Fruit fly (Drosophila melanogaster) whole organism, embryonic: ENCODE data around the gene dsx.

Source experiments
- Asciz ChIP-seq: fragments of 200-800 bp; sonication (Bioruptor generic); optimal IDR thresholded peaks from 2 replicates; lab custom pipeline; 2017; ENCODE audit warnings: missing biosample characterization, mild to moderate bottlenecking, missing genetic modification characterization, missing genetic modification reagents
- CG16815 ChIP-seq: fragments of 200-800 bp; sonication (Bioruptor generic); optimal IDR thresholded peaks from 3 replicates; lab custom pipeline; 2017; ENCODE audit warnings: missing biosample characterization, mild to moderate bottlenecking, missing genetic modification characterization
- CG34224 ChIP-seq: fragments of 200-800 bp; sonication (Bioruptor generic); IDR thresholded peaks from 3 replicates; pipeline ENCODE4 v1.3.6; 2022; ENCODE audit warnings: missing biosample characterization, missing genetic modification characterization; ENCODE audit not compliant: partially characterized antibody
- CG6854 ChIP-seq: fragments of 200-800 bp; sonication (Bioruptor generic); optimal IDR thresholded peaks from 3 replicates; lab custom pipeline; 2017; ENCODE audit warnings: missing biosample characterization, mild to moderate bottlenecking, missing genetic modification characterization
- CG9876 ChIP-seq: fragments of 200-800 bp; sonication (Bioruptor generic); optimal IDR thresholded peaks from 2 replicates; lab custom pipeline; 2016; ENCODE audit warnings: missing biosample characterization, missing genetic modification characterization
- HmgZ ChIP-seq: fragments of 200-800 bp; sonication (Bioruptor generic); optimal IDR thresholded peaks from 2 replicates; lab custom pipeline; 2018; ENCODE audit warnings: missing biosample characterization, mild to moderate bottlenecking, missing genetic modification characterization
- Hr78 ChIP-seq, 2 experiments: fragments of 200-800 bp in 1 of 2; fragments of >200 bp in 1 of 2; sonication (Bioruptor generic) in 1 of 2; optimal IDR thresholded peaks; 2 replicates each; lab custom pipeline; 2017 to 2019; ENCODE audit warnings: missing biosample characterization in 2 of 2, missing genetic modification characterization in 2 of 2, mild to moderate bottlenecking in 1 of 2, moderate library complexity in 1 of 2
- al ChIP-seq: fragments of 200-800 bp; sonication (Bioruptor generic); IDR thresholded peaks from 2 replicates; pipeline ENCODE4 v1.3.6; 2022; ENCODE audit warnings: missing biosample characterization, missing genetic modification characterization
- p53 ChIP-seq: fragments of 200-800 bp; sonication (Bioruptor generic); optimal IDR thresholded peaks from 2 replicates; lab custom pipeline; 2016; ENCODE audit warnings: missing biosample characterization, missing genetic modification characterization
- peb ChIP-seq: fragments of 200-800 bp; sonication (Bioruptor generic); IDR thresholded peaks from 2 replicates; pipeline ENCODE4 v1.3.6; 2022; ENCODE audit warnings: missing biosample characterization, missing genetic modification characterization
- repo ChIP-seq: fragments of 200-800 bp; sonication (Bioruptor generic); optimal IDR thresholded peaks from 2 replicates; lab custom pipeline; 2016; ENCODE audit warnings: missing biosample characterization, missing genetic modification characterization
- yki ChIP-seq: fragments of >200 bp; optimal IDR thresholded peaks from 3 replicates; lab custom pipeline; 2018

DNA sequence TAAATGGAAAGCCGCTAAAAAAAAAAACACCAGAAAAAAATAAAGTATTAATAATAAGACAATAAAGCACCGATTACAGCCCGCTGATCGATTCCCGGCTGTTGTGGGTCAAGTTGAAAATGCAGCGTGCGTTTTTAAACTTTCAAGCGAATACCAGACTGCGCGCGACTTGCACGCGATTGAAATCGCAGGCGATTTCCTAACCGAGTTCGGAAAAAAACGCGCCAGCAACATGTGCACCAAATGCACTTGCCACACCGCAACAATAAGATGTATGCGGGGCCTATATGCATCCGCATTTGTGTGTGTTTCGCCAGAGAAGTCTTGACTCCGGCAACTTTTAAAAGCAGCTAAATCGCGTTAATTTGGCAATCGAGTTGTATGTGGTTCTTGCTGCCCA is 24.2 kb upstream of the dsx start:
- TF ChIP-seq peb (GFP tag; lab: Robert Waterston, UW) (no peak), CG34224 (GFP tag; lab: Robert Waterston, UW) (no peak), repo (GFP tag; lab: Kevin White, UChicago) (no peak), CG6854 (GFP tag; lab: Kevin White, UChicago) (no peak), p53 (GFP tag; lab: Kevin White, UChicago) (no peak), yki (no peak), CG9876 (no peak), CG16815 (GFP tag; lab: Kevin White, UChicago) (no peak), Asciz (GFP tag; lab: Kevin White, UChicago) (no peak), Hr78 (GFP tag; optimal IDR thresholded peaks at IDR 0.05; lab: Kevin White, UChicago) (no peak), HmgZ (tag; lab: Kevin White, UChicago) (no peak), al (no peak)
